Fruit fly (Drosophila melanogaster) whole organism, prepupa: Measurements from ENCODE around the gene CG6974.

Experiments used
- Blimp-1 ChIP-seq: fragments of 200-800 bp; sonication (Bioruptor generic); optimal IDR thresholded peaks from 3 replicates; lab custom pipeline; 2017; ENCODE audit warnings: missing biosample characterization, missing genetic modification characterization, mild to moderate bottlenecking, moderate library complexity, missing genetic modification reagents
- CG11762 ChIP-seq: fragments of 200-800 bp; sonication (Bioruptor generic); optimal IDR thresholded peaks from 3 replicates; lab custom pipeline; 2016; ENCODE audit warnings: missing biosample characterization, missing genetic modification characterization; ENCODE audit not compliant: insufficient read depth
- CG32006 ChIP-seq: fragments of 200-800 bp; sonication (Bioruptor generic); optimal IDR thresholded peaks from 3 replicates; lab custom pipeline; 2017; ENCODE audit warnings: missing biosample characterization, mild to moderate bottlenecking, missing genetic modification characterization
- CG6276 ChIP-seq: fragments of 200-800 bp; sonication (Bioruptor generic); optimal IDR thresholded peaks from 2 replicates; lab custom pipeline; 2017; ENCODE audit warnings: missing biosample characterization, mild to moderate bottlenecking, missing genetic modification characterization
- CG6854 ChIP-seq: fragments of 200-800 bp; sonication (Bioruptor generic); optimal IDR thresholded peaks from 2 replicates; lab custom pipeline; 2017; ENCODE audit warnings: missing biosample characterization, mild to moderate bottlenecking, missing genetic modification characterization
- Hr39 ChIP-seq: fragments of 200-800 bp; sonication (Bioruptor generic); optimal IDR thresholded peaks from 2 replicates; lab custom pipeline; 2016; ENCODE audit warnings: missing biosample characterization, missing genetic modification characterization
- Lpt ChIP-seq: fragments of 200-800 bp; sonication (Bioruptor generic); optimal IDR thresholded peaks from 3 replicates; lab custom pipeline; 2016; ENCODE audit warnings: missing biosample characterization, missing genetic modification characterization
- topi ChIP-seq: fragments of 200-800 bp; sonication (Bioruptor generic); optimal IDR thresholded peaks from 3 replicates; lab custom pipeline; 2016; ENCODE audit warnings: missing biosample characterization, missing genetic modification characterization

dm6 chr3R:15094218-15094928, 15.3 kb upstream of the CG6974 start:
- TF ChIP-seq Blimp-1, result no peak
- no peak for TF ChIP-seq Lpt (GFP tag; lab: Kevin White, UChicago)
- no peak for TF ChIP-seq Hr39 (GFP tag; lab: Kevin White, UChicago)
- no peak for TF ChIP-seq topi (GFP tag; lab: Kevin White, UChicago)
- TF ChIP-seq CG6276 (GFP tag; lab: Kevin White, UChicago), result no peak
- TF ChIP-seq CG6854 (GFP tag; lab: Kevin White, UChicago), result no peak
- TF ChIP-seq CG11762 (GFP tag; lab: Kevin White, UChicago), result no peak
- peak; percentile 38 for TF ChIP-seq CG32006 (GFP tag; lab: Kevin White, UChicago)
